Worm (Caenorhabditis elegans): ENCODE measurements around the gene Y49F6B.6.
A peak's percentile ranks its signal among the peaks of the same experiment; 100 is the strongest.

Y49F6B.6 gene

ce11 chrII:3441377-3441776 is 31.5 kb upstream of the Y49F6B.6 start, which contains the start of gene C16C8.27:
Gene C16C8.27 (plus strand): TSS chrII:3441677.
- peak in 1 of 2 experiments; percentile 1 for TF ChIP-seq unc-62 (GFP tag; optimal IDR thresholded peaks at IDR 0.05 in 1 of 2)
- TF ChIP-seq unc-62 (tag; optimal IDR thresholded peaks at IDR 0.05), result no peak
- TF ChIP-seq egl-43 (GFP tag; IDR thresholded peaks at IDR 0.05), result no peak

ce11 chrII:3443154-3443553 is 29.8 kb upstream of the Y49F6B.6 start, which contains the start of gene C16C8.22:
Gene C16C8.22 (minus strand): TSS chrII:3443254.
- TF ChIP-seq T26A8.4 (GFP tag; IDR thresholded peaks at IDR 0.05) (no peak), mep-1 (tag; optimal IDR thresholded peaks at IDR 0.05) (no peak), egl-27 (tag; optimal IDR thresholded peaks at IDR 0.05) (no peak), skn-1 (tag; optimal IDR thresholded peaks at IDR 0.05) (no peak), daf-19 (GFP tag; conservative IDR thresholded peaks at IDR 0.05) (no peak), tra-1 (GFP tag; IDR thresholded peaks at IDR 0.05) (no peak), duxl-1 (tag; optimal IDR thresholded peaks at IDR 0.05; ENCODE audit: poor library complexity) (no peak), egl-43 (GFP tag; IDR thresholded peaks at IDR 0.05) (no peak), hif-1 (tag; optimal IDR thresholded peaks at IDR 0.05) (no peak), zfp-2 (tag; optimal IDR thresholded peaks at IDR 0.05) (no peak)

ce11 chrII:3444280-3444679 is 28.6 kb upstream of the Y49F6B.6 start, which contains the start of gene C16C8.4:
Gene C16C8.4 (minus strand): TSS chrII:3444380.
- TF ChIP-seq aha-1 (tag) (peak; percentile 66), lin-13 (GFP tag; optimal IDR thresholded peaks at IDR 0.05) (no peak)

ce11 chrII:3445285-3445806 is 27.6 kb upstream of the Y49F6B.6 start, which contains the start of the genes C16C8.5 and C16C8.16:
Gene C16C8.5 (minus strand): TSS chrII:3445385.
Gene C16C8.16 (plus strand): TSS chrII:3445756.
- TF ChIP-seq F49E8.2 (tag; optimal IDR thresholded peaks at IDR 0.05; ENCODE audit: borderline replicate concordance) (no peak), Y75B8A.6 (GFP tag; IDR thresholded peaks at IDR 0.05) (no peak), tag-97 (GFP tag; IDR thresholded peaks at IDR 0.05) (no peak), unc-130 (GFP tag; optimal IDR thresholded peaks at IDR 0.05) (no peak), sdz-12 (GFP tag; optimal IDR thresholded peaks at IDR 0.05) (no peak), attf-4 (tag; optimal IDR thresholded peaks at IDR 0.05) (no peak), D1046.2 (GFP tag; IDR thresholded peaks at IDR 0.05) (no peak), lin-15B (tag; optimal IDR thresholded peaks at IDR 0.05) (no peak), lin-29 (GFP tag; IDR thresholded peaks at IDR 0.05) (no peak), dmd-6 (GFP tag; IDR thresholded peaks at IDR 0.05) (no peak), madf-9 (GFP tag; conservative IDR thresholded peaks at IDR 0.05) (no peak), php-3 (GFP tag; IDR thresholded peaks at IDR 0.05) (no peak), ZK546.5 (tag; optimal IDR thresholded peaks at IDR 0.05) (no peak), lin-1 (GFP tag; IDR thresholded peaks at IDR 0.05) (no peak), aly-2 (tag; optimal IDR thresholded peaks at IDR 0.05) (no peak), nhr-28 (tag; optimal IDR thresholded peaks at IDR 0.05) (no peak), snpc-1.2 (GFP tag; IDR thresholded peaks at IDR 0.05) (no peak), cey-2 (tag; optimal IDR thresholded peaks at IDR 0.05; ENCODE audit: borderline replicate concordance, insufficient read depth) (no peak), daf-8 (GFP tag; IDR thresholded peaks at IDR 0.05) (no peak), zfp-2 (tag; optimal IDR thresholded peaks at IDR 0.05) (no peak)

- TF ChIP-seq lin-13 (GFP tag; optimal IDR thresholded peaks at IDR 0.05), result no peak
- TF ChIP-seq Y105C5A.15 (GFP tag; IDR thresholded peaks at IDR 0.05), result no peak
- no peak for TF ChIP-seq dpl-1 (GFP tag; optimal IDR thresholded peaks at IDR 0.05)
Measured at ce11 chrII:3446647-3447046, 26.3 kb upstream of the Y49F6B.6 start, which contains the start of the genes C16C8.20 and gldi-6. Gene C16C8.20 (plus strand): TSS chrII:3446947. Gene gldi-6 (plus strand): TSS chrII:3446947.
